Worm (Caenorhabditis elegans) whole organism, L1 larva: ENCODE measurements around the gene C09B7.2.

Experiments
- dpl-1 ChIP-seq, 3 experiments: fragments of 150-350 bp in 2 of 3; sonication (generic microtip) in 1 of 3; optimal IDR thresholded peaks; 2 replicates each; lab custom pipeline; 2014 to 2017; ENCODE audit warnings: missing biosample characterization in 3 of 3, missing genetic modification characterization in 3 of 3, missing genetic modification reagents in 3 of 3
- elt-3 ChIP-seq, 6 experiments: fragments of 150-350 bp in 1 of 6; sonication (generic microtip); optimal IDR thresholded peaks; 2 replicates each; lab custom pipeline; 2017 to 2018; ENCODE audit warnings: missing biosample characterization in 6 of 6, missing genetic modification characterization in 6 of 6, inconsistent platforms in 1 of 6
- grh-1 ChIP-seq: fragments of 200-800 bp; sonication (Bioruptor generic); IDR thresholded peaks from 2 replicates; pipeline ENCODE4 v1.3.6; 2022; ENCODE audit warnings: missing genetic modification reagents, missing genetic modification characterization, missing compliant biosample characterization
- lin-39 ChIP-seq: fragments of 150-350 bp; optimal IDR thresholded peaks from 2 replicates; lab custom pipeline; 2014; ENCODE audit warnings: missing biosample characterization, missing genetic modification reagents, missing genetic modification characterization
- mab-9 ChIP-seq: fragments of 200-800 bp; sonication (Bioruptor generic); IDR thresholded peaks from 2 replicates; pipeline ENCODE4 v1.3.6; 2022; ENCODE audit warnings: missing genetic modification reagents, missing genetic modification characterization, missing compliant biosample characterization
- nhr-12 ChIP-seq: sonication (generic microtip); optimal IDR thresholded peaks from 2 replicates; lab custom pipeline; 2017; ENCODE audit warnings: missing biosample characterization, missing genetic modification characterization

DNA sequence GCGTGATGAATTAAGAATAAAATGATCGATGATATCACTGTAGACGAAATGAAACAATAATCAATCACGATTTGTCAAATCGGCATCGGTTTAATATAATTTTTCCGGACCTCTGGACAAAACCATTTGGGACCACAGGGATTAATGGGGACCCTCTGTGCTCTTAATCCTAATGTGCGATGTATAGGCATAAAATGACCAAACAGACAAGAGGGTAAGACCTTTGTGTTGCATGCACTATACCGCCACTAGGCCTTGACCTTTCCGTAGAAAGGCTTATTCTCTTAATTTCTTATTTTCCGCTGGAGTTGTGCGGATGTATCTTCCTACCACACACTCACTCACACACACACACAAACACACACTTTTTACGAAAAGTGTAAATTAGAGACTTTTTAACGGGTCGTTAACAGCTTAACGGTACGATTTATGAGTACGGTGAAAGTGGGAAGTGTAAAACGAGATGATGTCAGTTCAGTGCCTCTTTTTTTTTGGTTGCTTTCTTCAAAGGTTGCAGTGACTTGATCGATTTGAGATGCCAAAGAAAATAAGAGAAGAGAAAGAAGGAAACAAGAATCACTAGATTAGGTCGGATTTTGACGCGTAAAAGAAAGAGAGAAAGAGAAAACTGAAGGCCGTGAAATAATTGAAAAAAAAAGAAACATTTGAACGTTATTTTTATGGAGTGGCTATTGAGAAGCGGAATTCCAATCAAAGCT is 37.0 kb downstream of the C09B7.2 start:
- no peak for TF ChIP-seq lin-39
- TF ChIP-seq dpl-1 (GFP tag; optimal IDR thresholded peaks at IDR 0.05; lab: Kevin White, UChicago) = no peak
- no peak for TF ChIP-seq nhr-12 (tag; lab: Kevin White, UChicago)
- no peak for TF ChIP-seq elt-3 (tag; optimal IDR thresholded peaks at IDR 0.05; lab: Kevin White, UChicago)
- TF ChIP-seq grh-1 (GFP tag; lab: Robert Waterston, UW) = no peak
- no peak for TF ChIP-seq mab-9 (GFP tag; lab: Robert Waterston, UW)
